Worm (Caenorhabditis elegans): ENCODE data around the gene str-185.
A peak's percentile ranks its signal among the peaks of the same experiment; 100 is the strongest.

Gene str-185

DNA sequence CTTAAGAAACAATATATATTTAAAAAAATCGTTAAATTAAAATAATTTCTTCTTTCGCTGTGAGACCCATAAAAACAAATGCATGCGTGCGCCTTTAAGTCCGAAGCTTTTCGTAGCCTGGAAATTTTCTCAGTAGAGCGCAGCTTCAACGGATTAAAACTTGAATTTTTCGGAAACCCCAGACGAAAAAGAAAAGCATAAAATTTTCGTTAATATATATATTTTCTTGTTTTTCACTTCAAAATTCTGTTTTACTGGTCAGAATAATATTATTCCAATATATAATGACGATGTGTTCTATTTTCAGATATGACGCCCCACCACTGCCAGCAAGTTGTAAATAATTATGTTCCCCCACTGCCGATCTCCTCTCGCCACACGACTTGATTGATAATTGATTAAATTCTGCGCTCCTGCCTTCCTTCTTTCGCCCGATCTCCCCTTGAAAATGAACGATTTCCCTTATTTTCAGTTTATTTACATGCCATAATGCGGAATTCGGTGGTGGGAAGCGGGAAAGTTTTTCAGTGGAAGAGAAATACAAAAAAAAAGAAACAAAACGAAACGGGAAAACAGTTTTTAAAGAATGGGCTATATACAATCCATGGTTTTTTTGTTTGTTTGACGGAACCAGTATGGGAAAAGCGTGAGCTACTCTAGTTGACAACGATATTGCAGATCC lies 38.4 kb upstream of the str-185 start (continued):
- TF ChIP-seq hmg-1.1 (GFP tag; IDR thresholded peaks at IDR 0.05), result no peak

DNA sequence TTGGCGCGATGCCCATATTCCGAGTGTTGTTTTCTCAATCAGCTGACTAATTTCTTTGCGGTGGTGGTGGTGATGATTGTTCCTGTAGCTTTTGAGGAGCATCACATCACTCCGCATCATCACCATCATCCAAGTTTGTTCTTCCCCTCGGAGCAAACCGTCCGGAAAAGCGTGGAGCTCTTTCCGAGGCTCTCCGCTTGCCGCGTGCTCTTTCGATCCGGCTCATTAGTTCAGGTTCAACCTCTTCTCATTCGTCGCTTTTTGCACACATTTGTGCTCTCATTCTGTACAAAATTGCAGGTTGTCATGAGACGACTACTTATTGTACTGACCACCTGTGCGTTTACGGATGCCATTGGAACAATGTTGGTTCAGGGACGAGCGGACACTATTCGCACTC lies 35.4 kb upstream of the str-185 start, which contains the start of gene M01H9.5:
TSS of gene M01H9.5 (plus strand) at position 301 of the 400 bp plus-strand sequence.
- TF ChIP-seq nhr-111 (GFP tag; optimal IDR thresholded peaks at IDR 0.05) (no peak), F44E2.7 (GFP tag; IDR thresholded peaks at IDR 0.05) (no peak), lin-1 (GFP tag; IDR thresholded peaks at IDR 0.05) (no peak), daf-8 (GFP tag; IDR thresholded peaks at IDR 0.05) (no peak), set-16 (GFP tag; IDR thresholded peaks at IDR 0.05) (no peak), daf-19 (GFP tag; conservative IDR thresholded peaks at IDR 0.05) (no peak), gei-8 (GFP tag; optimal IDR thresholded peaks at IDR 0.05) (no peak), hif-1 (tag; optimal IDR thresholded peaks at IDR 0.05) (no peak), mdt-29 (GFP tag; IDR thresholded peaks at IDR 0.05) (no peak), hmg-1.1 (GFP tag; IDR thresholded peaks at IDR 0.05) (no peak), ces-1 (GFP tag; optimal IDR thresholded peaks at IDR 0.05) (no peak), ceh-62 (tag; optimal IDR thresholded peaks at IDR 0.05) (no peak), duxl-1 (tag; optimal IDR thresholded peaks at IDR 0.05; ENCODE audit: poor library complexity) (no peak)

- TF ChIP-seq arid-1 (GFP tag; conservative IDR thresholded peaks at IDR 0.05) (no peak), hlh-30 (tag; optimal IDR thresholded peaks at IDR 0.05; ENCODE audit: insufficient read depth) (peak; percentile 38)
These were observed 33.3 kb upstream of the str-185 start, which contains the start of gene M01H9.2 for ce11 chrIV:4463132-4463531. Gene M01H9.2 (minus strand): TSS chrIV:4463232.

- no peak for TF ChIP-seq snpc-4 (tag; optimal IDR thresholded peaks at IDR 0.05)
- TF ChIP-seq Y48G9A.11 (GFP tag; IDR thresholded peaks at IDR 0.05), result 0 out of 2 replicates have a peak, but pooled peaks have one; percentile 4
- no peak for TF ChIP-seq unc-130 (GFP tag; optimal IDR thresholded peaks at IDR 0.05)
These were observed 29.5 kb upstream of the str-185 start for ce11 chrIV:4459342-4459741.

ce11 chrIV:4456658-4457057 lies 26.9 kb upstream of the str-185 start:
- peak in 1 of 2 experiments; percentile 98 for TF ChIP-seq unc-62 (GFP tag; optimal IDR thresholded peaks at IDR 0.05 in 1 of 2)
- no peak for TF ChIP-seq unc-62 (tag; optimal IDR thresholded peaks at IDR 0.05)
- no peak for TF ChIP-seq nhr-76 (tag; optimal IDR thresholded peaks at IDR 0.05)
- no peak for TF ChIP-seq lim-7 (GFP tag; IDR thresholded peaks at IDR 0.05)
- no peak for TF ChIP-seq unc-130 (GFP tag; optimal IDR thresholded peaks at IDR 0.05)
- no peak for TF ChIP-seq zag-1 (tag; optimal IDR thresholded peaks at IDR 0.05)

DNA sequence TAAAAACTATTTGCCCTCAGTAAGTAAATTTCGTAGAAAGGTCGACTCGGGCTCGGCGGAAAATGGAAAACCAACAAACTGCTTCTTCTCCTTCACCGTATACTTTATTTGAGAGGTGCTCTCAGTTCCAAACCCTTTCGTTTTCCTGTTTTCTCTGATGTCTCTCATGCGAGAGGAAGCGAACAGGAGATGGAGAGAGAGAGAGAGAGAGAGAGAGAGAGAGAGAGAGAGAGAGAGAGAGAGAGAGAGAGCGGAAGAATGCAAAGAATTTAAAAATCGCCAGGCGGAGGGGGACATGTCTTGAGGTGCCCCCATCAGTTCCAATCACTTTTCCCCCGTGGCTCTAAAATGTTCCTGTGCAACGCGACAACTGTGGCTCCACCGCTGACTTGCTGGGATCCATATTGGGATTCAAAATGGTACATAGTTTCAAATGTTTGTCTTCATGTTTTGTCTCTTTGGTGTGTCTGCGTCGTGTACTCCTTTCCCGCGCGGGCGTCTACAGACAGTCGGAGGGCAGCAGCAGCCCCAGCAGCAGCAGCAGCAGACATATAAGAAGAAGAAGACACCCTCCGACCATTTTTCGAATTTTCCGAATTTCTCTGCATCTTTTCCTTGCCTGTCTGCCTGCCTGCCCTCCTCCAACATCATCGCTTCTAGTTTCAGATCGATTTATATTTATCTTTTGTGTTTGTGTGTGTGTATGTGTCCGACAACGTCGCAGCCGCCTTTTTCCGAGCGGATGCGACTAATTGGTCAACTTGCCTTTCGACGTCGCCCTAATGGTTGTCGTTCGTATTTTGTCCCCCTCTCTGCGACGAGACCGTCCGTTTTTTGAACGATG lies 24.8 kb upstream of the str-185 start, which contains the start of gene R08C7.11:
TSS of gene R08C7.11 (minus strand) at position 608 of the 844 bp plus-strand sequence.
- TF ChIP-seq nhr-6 (tag; optimal IDR thresholded peaks at IDR 0.05), result no peak
- no peak for TF ChIP-seq nhr-25 (tag; optimal IDR thresholded peaks at IDR 0.05; ENCODE audit: borderline replicate concordance, insufficient read depth)
- TF ChIP-seq daf-12 (tag; optimal IDR thresholded peaks at IDR 0.05), result no peak
- no peak for TF ChIP-seq nhr-42 (GFP tag; IDR thresholded peaks at IDR 0.05)
- TF ChIP-seq rbr-2 (tag; optimal IDR thresholded peaks at IDR 0.05), result no peak
- no peak for TF ChIP-seq mep-1 (tag; optimal IDR thresholded peaks at IDR 0.05)
- TF ChIP-seq ceh-20 (GFP tag; IDR thresholded peaks at IDR 0.05), result no peak
- TF ChIP-seq hmg-1.1 (GFP tag; IDR thresholded peaks at IDR 0.05), result 0 out of 2 replicates have a peak, but pooled peaks have one; percentile 5
- no peak for TF ChIP-seq lin-15B (tag; optimal IDR thresholded peaks at IDR 0.05)
- TF ChIP-seq ztf-7 (tag; optimal IDR thresholded peaks at IDR 0.05), result no peak
- TF ChIP-seq egl-43 (GFP tag; IDR thresholded peaks at IDR 0.05), result no peak
- TF ChIP-seq sdz-12 (GFP tag; optimal IDR thresholded peaks at IDR 0.05), result no peak
- no peak for TF ChIP-seq dmd-6 (GFP tag; IDR thresholded peaks at IDR 0.05)
- peak; percentile 7 to 38 for TF ChIP-seq mdl-1 (tag; optimal IDR thresholded peaks at IDR 0.05)
- no peak for TF ChIP-seq F10B5.3 (tag; optimal IDR thresholded peaks at IDR 0.05)
- no peak for TF ChIP-seq aly-2 (tag; optimal IDR thresholded peaks at IDR 0.05)
- TF ChIP-seq ceh-28 (tag; optimal IDR thresholded peaks at IDR 0.05), result peak; percentile 32
- no peak for TF ChIP-seq Y5F2A.4 (GFP tag; optimal IDR thresholded peaks at IDR 0.05)
